Worm (Caenorhabditis elegans) whole organism, L4 larva: ENCODE data around the gene ugt-19.
A peak's percentile ranks its signal among the peaks of the same experiment; 100 is the strongest.

Experiments
- F10B5.3 ChIP-seq: sonication (generic microtip); optimal IDR thresholded peaks from 2 replicates; lab custom pipeline; 2016; ENCODE audit warnings: mild to moderate bottlenecking, missing genetic modification characterization, missing compliant biosample characterization
- R02D3.7 ChIP-seq: fragments of 150-350 bp; sonication (generic microtip); optimal IDR thresholded peaks from 3 replicates; lab custom pipeline; 2014; ENCODE audit warnings: missing biosample characterization, missing genetic modification characterization
- T20F7.1 ChIP-seq: fragments of 200-800 bp; sonication (Bioruptor generic); optimal IDR thresholded peaks from 2 replicates; lab custom pipeline; 2018; ENCODE audit warnings: mild to moderate bottlenecking, missing genetic modification characterization, missing compliant biosample characterization
- T26A8.4 ChIP-seq: fragments of 200-800 bp; sonication (Bioruptor generic); IDR thresholded peaks from 2 replicates; pipeline ENCODE4 v1.3.6; 2022; ENCODE audit warnings: missing genetic modification characterization, missing compliant biosample characterization
- Y48G9A.11 ChIP-seq: fragments of 200-800 bp; sonication (Bioruptor generic); IDR thresholded peaks from 2 replicates; pipeline ENCODE4 v1.3.6; 2022; ENCODE audit warnings: missing genetic modification reagents, missing genetic modification characterization, missing compliant biosample characterization
- Y75B8A.6 ChIP-seq: fragments of 200-800 bp; sonication (Bioruptor generic); IDR thresholded peaks from 2 replicates; pipeline ENCODE4 v1.3.6; 2022; ENCODE audit warnings: missing genetic modification reagents, missing genetic modification characterization, missing compliant biosample characterization
- ZK337.2 ChIP-seq: fragments of 200-800 bp; sonication (Bioruptor generic); IDR thresholded peaks from 2 replicates; pipeline ENCODE4 v1.3.6; 2022; ENCODE audit warnings: missing genetic modification reagents, missing genetic modification characterization, missing compliant biosample characterization
- aha-1 ChIP-seq: fragments of 150-350 bp; peaks from one replicate; lab custom pipeline; 2014; ENCODE audit warnings: missing biosample characterization, missing genetic modification characterization
- ama-1 ChIP-seq: fragments of 150-350 bp; optimal IDR thresholded peaks from 2 replicates; lab custom pipeline; 2014; ENCODE audit warnings: inconsistent platforms, mixed read lengths
- arid-1 ChIP-seq: fragments of 200-800 bp; sonication (Bioruptor generic); conservative IDR thresholded peaks from 2 replicates; pipeline ENCODE4 v1.3.6; 2022; ENCODE audit warnings: missing genetic modification reagents, missing genetic modification characterization, missing compliant biosample characterization
- ceh-20 ChIP-seq: fragments of 200-800 bp; sonication (Bioruptor generic); IDR thresholded peaks from 2 replicates; pipeline ENCODE4 v1.3.6; 2022; ENCODE audit warnings: missing genetic modification reagents, missing genetic modification characterization, missing compliant biosample characterization
- ceh-62 ChIP-seq: sonication (generic microtip); optimal IDR thresholded peaks from 2 replicates; lab custom pipeline; 2017; ENCODE audit warnings: missing biosample characterization, missing genetic modification characterization
- ces-1 ChIP-seq: fragments of 150-350 bp; sonication (generic microtip); optimal IDR thresholded peaks from 4 replicates; lab custom pipeline; 2014; ENCODE audit warnings: missing biosample characterization, missing genetic modification reagents, missing genetic modification characterization
- cey-2 ChIP-seq: sonication (generic microtip); optimal IDR thresholded peaks from 3 replicates; lab custom pipeline; 2017; ENCODE audit warnings: missing genetic modification characterization, mild to moderate bottlenecking, missing compliant biosample characterization, antibody characterized with exemption, borderline replicate concordance; ENCODE audit not compliant: insufficient read depth
- daf-8 ChIP-seq: fragments of 200-800 bp; sonication (Bioruptor generic); IDR thresholded peaks from 2 replicates; pipeline ENCODE4 v1.3.6; 2022; ENCODE audit warnings: missing genetic modification characterization, missing compliant biosample characterization
- dpl-1 ChIP-seq: fragments of 150-350 bp; optimal IDR thresholded peaks from 2 replicates; lab custom pipeline; 2014; ENCODE audit warnings: missing biosample characterization, missing genetic modification reagents, missing genetic modification characterization
- dve-1 ChIP-seq: sonication (generic microtip); optimal IDR thresholded peaks from 2 replicates; lab custom pipeline; 2017; ENCODE audit warnings: antibody characterized with exemption, mild to moderate bottlenecking, missing genetic modification characterization, missing compliant biosample characterization; ENCODE audit not compliant: insufficient read depth
- egl-43 ChIP-seq: fragments of 200-800 bp; sonication (Bioruptor generic); IDR thresholded peaks from 2 replicates; pipeline ENCODE4 v1.3.6; 2022; ENCODE audit warnings: missing genetic modification reagents, missing genetic modification characterization, missing compliant biosample characterization
- fos-1 ChIP-seq: fragments of 150-350 bp; optimal IDR thresholded peaks from 2 replicates; lab custom pipeline; 2014; ENCODE audit warnings: missing biosample characterization, missing genetic modification characterization
- hlh-30 ChIP-seq: sonication (generic microtip); optimal IDR thresholded peaks from 2 replicates; lab custom pipeline; 2017; ENCODE audit warnings: antibody characterized with exemption, mild to moderate bottlenecking, missing genetic modification characterization, missing compliant biosample characterization; ENCODE audit not compliant: insufficient read depth
- hmg-1.1 ChIP-seq: fragments of 200-800 bp; sonication (Bioruptor generic); IDR thresholded peaks from 2 replicates; pipeline ENCODE4 v1.3.6; 2022; ENCODE audit warnings: missing genetic modification reagents, missing genetic modification characterization, missing compliant biosample characterization
- lin-1 ChIP-seq: fragments of 200-800 bp; sonication (Bioruptor generic); IDR thresholded peaks from 2 replicates; pipeline ENCODE4 v1.3.6; 2022; ENCODE audit warnings: missing genetic modification reagents, missing genetic modification characterization, missing compliant biosample characterization
- lin-29 ChIP-seq: fragments of 200-800 bp; sonication (Bioruptor generic); IDR thresholded peaks from 2 replicates; pipeline ENCODE4 v1.3.6; 2022; ENCODE audit warnings: missing genetic modification reagents, missing genetic modification characterization, missing compliant biosample characterization
- lin-39 ChIP-seq: fragments of 150-350 bp; optimal IDR thresholded peaks from 2 replicates; lab custom pipeline; 2014; ENCODE audit warnings: missing biosample characterization, missing genetic modification reagents, missing genetic modification characterization
- madf-5 ChIP-seq, 2 experiments: fragments of 200-800 bp; sonication (Bioruptor generic); IDR thresholded peaks; 2 replicates each; pipeline ENCODE4 v1.3.6; 2022; ENCODE audit warnings: missing compliant biosample characterization in 2 of 2, missing genetic modification characterization in 2 of 2
- mdl-1 ChIP-seq, 2 experiments: fragments of 150-350 bp in 1 of 2; sonication (generic microtip) in 1 of 2; optimal IDR thresholded peaks; 2 replicates each; lab custom pipeline; 2014 to 2017; ENCODE audit warnings: missing biosample characterization in 2 of 2, missing genetic modification characterization in 2 of 2
- mdt-29 ChIP-seq: fragments of 200-800 bp; sonication (Bioruptor generic); IDR thresholded peaks from 2 replicates; pipeline ENCODE4 v1.3.6; 2022; ENCODE audit warnings: missing genetic modification reagents, missing genetic modification characterization, missing compliant biosample characterization
- mep-1 ChIP-seq: fragments of 150-350 bp; sonication (generic microtip); optimal IDR thresholded peaks from 3 replicates; lab custom pipeline; 2014; ENCODE audit warnings: missing biosample characterization, missing genetic modification characterization
- mes-2 ChIP-seq: sonication (generic microtip); optimal IDR thresholded peaks from 2 replicates; lab custom pipeline; 2016; ENCODE audit warnings: missing genotype, mild to moderate bottlenecking, missing genetic modification characterization, missing compliant biosample characterization; ENCODE audit not compliant: poor library complexity, severe bottlenecking
- mxl-3 ChIP-seq: fragments of 200-800 bp; sonication (Bioruptor generic); optimal IDR thresholded peaks from 2 replicates; lab custom pipeline; 2018; ENCODE audit warnings: mild to moderate bottlenecking, missing genetic modification characterization, missing compliant biosample characterization
- nhr-102 ChIP-seq: sonication (generic microtip); optimal IDR thresholded peaks from 2 replicates; lab custom pipeline; 2016; ENCODE audit warnings: mild to moderate bottlenecking, missing genetic modification characterization, moderate library complexity, missing compliant biosample characterization
- nhr-28 ChIP-seq: fragments of 150-350 bp; optimal IDR thresholded peaks from 2 replicates; lab custom pipeline; 2014; ENCODE audit warnings: missing biosample characterization, missing genetic modification characterization
- nhr-48 ChIP-seq: sonication (generic microtip); optimal IDR thresholded peaks from 2 replicates; lab custom pipeline; 2016; ENCODE audit warnings: mild to moderate bottlenecking, missing genetic modification characterization, missing compliant biosample characterization
- nhr-6 ChIP-seq: fragments of 150-350 bp; optimal IDR thresholded peaks from 2 replicates; lab custom pipeline; 2014; ENCODE audit warnings: missing biosample characterization, missing genetic modification characterization
- nhr-76 ChIP-seq: fragments of 150-350 bp; optimal IDR thresholded peaks from 2 replicates; lab custom pipeline; 2014; ENCODE audit warnings: missing biosample characterization, missing genetic modification characterization
- pha-4 ChIP-seq, 2 experiments: fragments of 150-350 bp in 1 of 2; fragments of 200-800 bp in 1 of 2; sonication (Bioruptor generic) in 1 of 2; IDR thresholded peaks in 1 of 2; optimal IDR thresholded peaks in 1 of 2; 2 replicates each; pipeline versions ENCODE4 v1.3.6 to Lab custom; 2014 to 2022; ENCODE audit warnings: missing genetic modification characterization in 2 of 2, missing genetic modification reagents in 2 of 2, missing biosample characterization in 1 of 2, missing compliant biosample characterization in 1 of 2
- php-3 ChIP-seq: fragments of 200-800 bp; sonication (Bioruptor generic); IDR thresholded peaks from 2 replicates; pipeline ENCODE4 v1.3.6; 2022; ENCODE audit warnings: missing genetic modification reagents, missing genetic modification characterization, missing compliant biosample characterization
- pqm-1 ChIP-seq: sonication (generic microtip); optimal IDR thresholded peaks from 2 replicates; lab custom pipeline; 2017; ENCODE audit warnings: missing biosample characterization, missing genetic modification characterization
- saeg-2 ChIP-seq: fragments of 200-800 bp; sonication (Bioruptor generic); IDR thresholded peaks from 2 replicates; pipeline ENCODE4 v1.3.6; 2022; ENCODE audit warnings: missing genetic modification reagents, missing genetic modification characterization, missing compliant biosample characterization
- sdz-12 ChIP-seq: fragments of 200-800 bp; sonication (Bioruptor generic); optimal IDR thresholded peaks from 2 replicates; lab custom pipeline; 2018; ENCODE audit warnings: mild to moderate bottlenecking, missing genetic modification characterization, missing compliant biosample characterization
- set-16 ChIP-seq: fragments of 200-800 bp; sonication (Bioruptor generic); IDR thresholded peaks from 2 replicates; pipeline ENCODE4 v1.3.6; 2022; ENCODE audit warnings: missing genetic modification reagents, missing genetic modification characterization, missing compliant biosample characterization
- snpc-1.2 ChIP-seq: fragments of 200-800 bp; sonication (Bioruptor generic); IDR thresholded peaks from 2 replicates; pipeline ENCODE4 v1.3.6; 2022; ENCODE audit warnings: missing genetic modification reagents, missing genetic modification characterization, missing compliant biosample characterization
- snpc-4 ChIP-seq: fragments of 150-350 bp; optimal IDR thresholded peaks from 2 replicates; lab custom pipeline; 2014; ENCODE audit warnings: missing biosample characterization, missing genetic modification characterization
- tag-97 ChIP-seq: fragments of 200-800 bp; sonication (Bioruptor generic); IDR thresholded peaks from 2 replicates; pipeline ENCODE4 v1.3.6; 2022; ENCODE audit warnings: missing genetic modification characterization, missing compliant biosample characterization
- unc-130 ChIP-seq: sonication (generic microtip); optimal IDR thresholded peaks from 2 replicates; lab custom pipeline; 2016; ENCODE audit warnings: missing genetic modification reagents, missing genetic modification characterization, missing compliant biosample characterization
- unc-39 ChIP-seq: sonication (generic microtip); optimal IDR thresholded peaks from 2 replicates; lab custom pipeline; 2017; ENCODE audit warnings: missing biosample characterization, missing genetic modification characterization
- zfp-3 ChIP-seq: fragments of 200-800 bp; sonication (Bioruptor generic); conservative IDR thresholded peaks from 2 replicates; pipeline ENCODE4 v1.3.6; 2022; ENCODE audit warnings: missing genetic modification reagents, missing genetic modification characterization, missing compliant biosample characterization
- zip-2 ChIP-seq: fragments of 150-350 bp; optimal IDR thresholded peaks from 2 replicates; lab custom pipeline; 2014; ENCODE audit warnings: missing biosample characterization, missing genetic modification characterization

The ugt-19 gene

DNA sequence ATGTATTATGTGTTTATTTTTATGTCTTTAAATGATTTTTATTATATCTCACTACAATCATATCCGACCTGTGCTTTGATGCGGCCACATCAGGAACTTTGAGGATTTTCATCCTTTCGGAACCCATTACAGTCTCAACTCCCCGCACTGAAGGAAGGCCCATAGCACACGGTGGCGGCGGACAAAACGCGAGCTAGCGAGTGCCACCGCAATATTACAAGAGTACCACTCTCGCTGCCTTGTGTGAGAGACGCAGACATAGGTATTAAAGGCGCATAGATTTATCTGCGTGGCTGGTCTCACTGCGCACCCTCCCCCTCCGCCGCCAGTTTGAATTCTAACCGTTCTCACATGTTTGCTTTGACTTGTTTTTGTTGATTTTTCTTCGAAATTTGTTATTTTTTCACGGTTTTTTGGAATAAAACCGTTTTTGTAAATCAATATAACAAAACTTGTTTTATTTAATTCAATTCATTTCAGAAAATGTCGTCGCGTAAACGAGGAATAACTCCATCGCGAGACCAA lies 38.1 kb upstream of the ugt-19 start, which contains the start of gene zen-4 (continued):
- peak; percentile 9 for TF ChIP-seq F10B5.3
- TF ChIP-seq Y48G9A.11: peak; percentile 92
- no peak for TF ChIP-seq ceh-62 (tag; lab: Kevin White, UChicago)
- TF ChIP-seq ama-1 (lab: Kevin White, UChicago): peak; percentile 8
- TF ChIP-seq ces-1 (GFP tag; lab: Kevin White, UChicago): no peak
- no peak for TF ChIP-seq tag-97 (GFP tag; lab: Robert Waterston, UW)
- no peak for TF ChIP-seq Y75B8A.6
- no peak for TF ChIP-seq aha-1
- no peak for TF ChIP-seq sdz-12 (GFP tag; lab: Kevin White, UChicago)
- no peak for TF ChIP-seq hmg-1.1 (GFP tag; lab: Robert Waterston, UW)
- peak; percentile 78 for TF ChIP-seq arid-1 (GFP tag; lab: Robert Waterston, UW)
- TF ChIP-seq snpc-4 (tag; lab: Kevin White, UChicago): peak; percentile 79
- TF ChIP-seq nhr-48 (tag; lab: Kevin White, UChicago): peak; percentile 19
- TF ChIP-seq unc-130 (GFP tag; lab: Kevin White, UChicago): peak; percentile 85
- no peak for TF ChIP-seq nhr-28 (tag; lab: Kevin White, UChicago)
- no peak; the same call in 1 of the 2 replicates for TF ChIP-seq egl-43 (GFP tag; lab: Robert Waterston, UW)
- no peak for TF ChIP-seq unc-39 (tag; lab: Kevin White, UChicago)
- TF ChIP-seq nhr-6 (tag; lab: Kevin White, UChicago): peak; percentile 58
- TF ChIP-seq madf-5 (GFP tag; IDR thresholded peaks at IDR 0.05; lab: Robert Waterston, UW): 0 out of 4 replicates have a peak, but pooled peaks have one; percentile 50 to 53
- TF ChIP-seq lin-1: no peak
- TF ChIP-seq mes-2: peak; percentile 79
- TF ChIP-seq fos-1 (tag; lab: Kevin White, UChicago): no peak
- peak; percentile 48 for TF ChIP-seq dve-1
- peak; percentile 36 for TF ChIP-seq dpl-1 (GFP tag; lab: Kevin White, UChicago)
- peak; percentile 40; the same call in 1 of the 2 replicates for TF ChIP-seq T26A8.4 (GFP tag; lab: Robert Waterston, UW)
- peak; percentile 67 for TF ChIP-seq nhr-102 (tag; lab: Kevin White, UChicago)
- TF ChIP-seq saeg-2 (GFP tag; lab: Robert Waterston, UW): 0 out of 2 replicates have a peak, but pooled peaks have one; percentile 24
- TF ChIP-seq zip-2 (tag; lab: Kevin White, UChicago): no peak
- TF ChIP-seq pha-4 (GFP tag; IDR thresholded peaks at IDR 0.05; lab: Robert Waterston, UW): peak; percentile 55; the same call in 1 of the 2 replicates
- no peak for TF ChIP-seq pha-4 (tag; optimal IDR thresholded peaks at IDR 0.05; lab: Kevin White, UChicago)
- TF ChIP-seq pqm-1 (tag; lab: Kevin White, UChicago): no peak
- no peak for TF ChIP-seq ceh-20
- no peak for TF ChIP-seq ZK337.2 (GFP tag; lab: Robert Waterston, UW)
- TF ChIP-seq snpc-1.2 (GFP tag; lab: Robert Waterston, UW): peak; percentile 100
- TF ChIP-seq mep-1 (tag; lab: Kevin White, UChicago): peak; percentile 68

DNA sequence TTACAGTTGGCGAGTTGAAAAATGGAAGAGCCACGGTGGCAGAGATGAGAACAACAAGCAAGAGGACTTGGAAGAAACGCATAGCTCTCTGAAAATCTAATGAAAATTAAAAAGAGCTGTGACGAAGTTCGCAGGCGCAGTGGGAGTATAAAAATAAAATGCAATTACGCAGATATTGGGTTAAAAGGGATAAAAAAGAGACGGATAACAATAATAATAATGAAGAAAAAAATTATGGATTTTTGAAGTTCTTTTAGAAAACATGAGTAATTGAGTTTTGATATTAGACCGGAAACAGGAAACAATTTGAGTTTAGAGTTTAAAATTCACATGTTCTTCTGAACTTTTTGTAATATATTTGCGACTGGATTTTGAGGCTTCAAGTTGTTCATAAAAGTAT lies 32.5 kb upstream of the ugt-19 start, which contains the start of gene M03D4.3:
TSS of gene M03D4.3 (minus strand) at position 101 of the 400 bp plus-strand sequence.
- TF ChIP-seq daf-8 (GFP tag; lab: Robert Waterston, UW) (no peak), php-3 (GFP tag; lab: Robert Waterston, UW) (no peak), egl-43 (GFP tag; lab: Robert Waterston, UW) (no peak), mdl-1 (tag; optimal IDR thresholded peaks at IDR 0.05; lab: Kevin White, UChicago) (no peak), lin-29 (GFP tag; lab: Robert Waterston, UW) (no peak), F10B5.3 (no peak), zip-2 (tag; lab: Kevin White, UChicago) (no peak), mdt-29 (GFP tag; lab: Robert Waterston, UW) (no peak), nhr-76 (tag; lab: Kevin White, UChicago) (no peak), cey-2 (tag; lab: Kevin White, UChicago) (no peak), sdz-12 (GFP tag; lab: Kevin White, UChicago) (no peak), lin-39 (no peak), T20F7.1 (GFP tag; lab: Kevin White, UChicago) (no peak), dpl-1 (GFP tag; lab: Kevin White, UChicago) (no peak), mxl-3 (GFP tag; lab: Kevin White, UChicago) (no peak), hlh-30 (tag; lab: Kevin White, UChicago) (no peak), set-16 (GFP tag; lab: Robert Waterston, UW) (no peak), R02D3.7 (tag; lab: Kevin White, UChicago) (no peak), zfp-3 (GFP tag; lab: Robert Waterston, UW) (no peak)
